Fruit fly (Drosophila melanogaster) whole organism, adult: ENCODE data around the gene grp.
A peak's percentile ranks its signal among the peaks of the same experiment; 100 is the strongest.

Experiments
- CG14711 ChIP-seq: fragments of 200-800 bp; sonication (Bioruptor generic); optimal IDR thresholded peaks from 2 replicates; lab custom pipeline; 2018; ENCODE audit warnings: missing biosample characterization, mild to moderate bottlenecking, missing genetic modification characterization, moderate library complexity
- CG1620 ChIP-seq: fragments of 200-800 bp; sonication (Bioruptor generic); optimal IDR thresholded peaks from 2 replicates; lab custom pipeline; 2016; ENCODE audit warnings: missing biosample characterization, missing genetic modification characterization
- CG33017 ChIP-seq: fragments of 200-800 bp; sonication (Bioruptor generic); optimal IDR thresholded peaks from 2 replicates; lab custom pipeline; 2018; ENCODE audit warnings: missing biosample characterization, mild to moderate bottlenecking, missing genetic modification characterization, moderate library complexity
- CG7045 ChIP-seq: fragments of 200-800 bp; sonication (Bioruptor generic); optimal IDR thresholded peaks from 2 replicates; lab custom pipeline; 2017; ENCODE audit warnings: missing biosample characterization, mild to moderate bottlenecking, missing genetic modification characterization
- CG7101 ChIP-seq: fragments of 200-800 bp; sonication (Bioruptor generic); optimal IDR thresholded peaks from 2 replicates; lab custom pipeline; 2018; ENCODE audit warnings: missing biosample characterization, mild to moderate bottlenecking, missing genetic modification characterization, moderate library complexity
- Crg-1 ChIP-seq: fragments of 200-800 bp; sonication (Bioruptor generic); optimal IDR thresholded peaks from 2 replicates; lab custom pipeline; 2016; ENCODE audit warnings: missing biosample characterization, missing genetic modification characterization
- Hr96 ChIP-seq: fragments of 200-800 bp; sonication (Bioruptor generic); optimal IDR thresholded peaks from 2 replicates; lab custom pipeline; 2016; ENCODE audit warnings: missing biosample characterization, missing genetic modification characterization
- Mnt ChIP-seq: fragments of 200-800 bp; sonication (Bioruptor generic); optimal IDR thresholded peaks from 2 replicates; lab custom pipeline; 2016; ENCODE audit warnings: missing biosample characterization, mild to moderate bottlenecking, missing genetic modification characterization
- cic ChIP-seq: fragments of 200-800 bp; sonication (Bioruptor generic); optimal IDR thresholded peaks from 2 replicates; lab custom pipeline; 2017; ENCODE audit warnings: missing biosample characterization, mild to moderate bottlenecking, missing genetic modification characterization, moderate library complexity
- cnc ChIP-seq, 2 experiments: fragments of >200 bp; optimal IDR thresholded peaks; 2 replicates each; lab custom pipeline; 2017
- kay ChIP-seq: fragments of 200-800 bp; sonication (Bioruptor generic); peaks from one replicate; lab custom pipeline; 2016; ENCODE audit warnings: missing biosample characterization, missing genetic modification characterization, borderline replicate concordance
- ovo ChIP-seq: fragments of 200-800 bp; sonication (Bioruptor generic); optimal IDR thresholded peaks from 2 replicates; lab custom pipeline; 2016; ENCODE audit warnings: missing biosample characterization, missing genetic modification characterization
- pad ChIP-seq: fragments of 200-800 bp; sonication (Bioruptor generic); optimal IDR thresholded peaks from 3 replicates; lab custom pipeline; 2017; ENCODE audit warnings: missing biosample characterization, missing genetic modification characterization, mild to moderate bottlenecking, moderate library complexity, missing genetic modification reagents

dm6 chr2L:16706882-16707775, 27.3 kb downstream of the grp start:
- TF ChIP-seq Hr96 (GFP tag; lab: Kevin White, UChicago) (no peak), kay (GFP tag; lab: Kevin White, UChicago) (peak; percentile 49), Mnt (GFP tag; lab: Kevin White, UChicago) (no peak), cnc (optimal IDR thresholded peaks at IDR 0.05; lab: Kevin White, UChicago) (no peak), CG7101 (tag; lab: Kevin White, UChicago) (no peak), pad (no peak), cic (GFP tag; lab: Kevin White, UChicago) (no peak), CG33017 (tag; lab: Kevin White, UChicago) (no peak), ovo (no peak), Crg-1 (GFP tag; lab: Kevin White, UChicago) (no peak), CG14711 (tag; lab: Kevin White, UChicago) (no peak), CG1620 (no peak), CG7045 (GFP tag; lab: Kevin White, UChicago) (no peak)
